Worm (Caenorhabditis elegans) whole organism, young adult: Measurements from ENCODE around the gene clec-85.
A peak's percentile ranks its signal among the peaks of the same experiment; 100 is the strongest.

ENCODE experiments used
- B0336.3 ChIP-seq: fragments of 200-800 bp; sonication (Bioruptor generic); IDR thresholded peaks from 2 replicates; pipeline ENCODE4 v1.3.6; 2022; ENCODE audit warnings: missing genetic modification characterization, missing compliant biosample characterization
- C17E4.6 ChIP-seq: fragments of 200-800 bp; sonication (Bioruptor generic); IDR thresholded peaks from 2 replicates; pipeline ENCODE4 v1.3.6; 2022; ENCODE audit warnings: missing genetic modification reagents, missing genetic modification characterization, missing compliant biosample characterization
- D2030.7 ChIP-seq: fragments of 200-800 bp; sonication (Bioruptor generic); IDR thresholded peaks from 2 replicates; pipeline ENCODE4 v1.3.6; 2022; ENCODE audit warnings: missing genetic modification reagents, missing genetic modification characterization, missing compliant biosample characterization
- F33H1.4 ChIP-seq: fragments of 200-800 bp; sonication (Bioruptor generic); IDR thresholded peaks from 2 replicates; pipeline ENCODE4 v1.3.6; 2022; ENCODE audit warnings: missing genetic modification reagents, missing genetic modification characterization, missing compliant biosample characterization
- F49E8.2 ChIP-seq: sonication (generic microtip); optimal IDR thresholded peaks from 3 replicates; lab custom pipeline; 2017; ENCODE audit warnings: missing genetic modification characterization, mild to moderate bottlenecking, missing compliant biosample characterization, antibody characterized with exemption, moderate library complexity; ENCODE audit not compliant: insufficient read depth
- F52B5.7 ChIP-seq: sonication (generic microtip); optimal IDR thresholded peaks from 2 replicates; lab custom pipeline; 2016; ENCODE audit warnings: mild to moderate bottlenecking, missing genetic modification characterization, missing compliant biosample characterization
- F57C9.4 ChIP-seq: sonication (generic microtip); optimal IDR thresholded peaks from 2 replicates; lab custom pipeline; 2017; ENCODE audit warnings: mild to moderate bottlenecking, missing genetic modification characterization, missing compliant biosample characterization
- K12H6.12 ChIP-seq: fragments of 200-800 bp; sonication (Bioruptor generic); optimal IDR thresholded peaks from 2 replicates; lab custom pipeline; 2018; ENCODE audit warnings: mild to moderate bottlenecking, missing genetic modification characterization, missing compliant biosample characterization
- T07F8.4 ChIP-seq: sonication (generic microtip); optimal IDR thresholded peaks from 2 replicates; lab custom pipeline; 2016; ENCODE audit warnings: mild to moderate bottlenecking, missing genetic modification characterization, moderate library complexity, missing compliant biosample characterization
- Y53G8AR.9 ChIP-seq: fragments of 200-800 bp; sonication (Bioruptor generic); conservative IDR thresholded peaks from 2 replicates; pipeline ENCODE4 v1.3.6; 2022; ENCODE audit warnings: missing genetic modification reagents, missing genetic modification characterization, missing compliant biosample characterization
- Y56A3A.18 ChIP-seq: fragments of 200-800 bp; sonication (Bioruptor generic); IDR thresholded peaks from 2 replicates; pipeline ENCODE4 v1.3.6; 2022; ENCODE audit warnings: missing genetic modification reagents, missing genetic modification characterization, missing compliant biosample characterization
- Y79H2A.3 ChIP-seq: fragments of 200-800 bp; sonication (Bioruptor generic); conservative IDR thresholded peaks from 2 replicates; pipeline ENCODE4 v1.3.6; 2022; ENCODE audit warnings: missing genetic modification reagents, missing genetic modification characterization, missing compliant biosample characterization
- Y95B8A.8 ChIP-seq: fragments of 200-800 bp; sonication (Bioruptor generic); IDR thresholded peaks from 2 replicates; pipeline ENCODE4 v1.3.6; 2022; ENCODE audit warnings: missing genetic modification reagents, missing genetic modification characterization, missing compliant biosample characterization
- ama-1 ChIP-seq, 3 experiments: fragments of 150-350 bp in 1 of 3; sonication (generic microtip) in 2 of 3; optimal IDR thresholded peaks; 2 replicates each; lab custom pipeline; 2014 to 2018; ENCODE audit warnings: missing biosample characterization in 2 of 3, missing genetic modification characterization in 2 of 3, missing genetic modification reagents in 2 of 3
- cebp-2 ChIP-seq: fragments of 200-800 bp; sonication (Bioruptor generic); IDR thresholded peaks from 2 replicates; pipeline ENCODE4 v1.3.6; 2022; ENCODE audit warnings: missing genetic modification characterization, missing compliant biosample characterization
- ceh-100 ChIP-seq: fragments of 200-800 bp; sonication (Bioruptor generic); IDR thresholded peaks from 2 replicates; pipeline ENCODE4 v1.3.6; 2022; ENCODE audit warnings: missing genetic modification reagents, missing genetic modification characterization, missing compliant biosample characterization
- ceh-58 ChIP-seq: fragments of 200-800 bp; sonication (Bioruptor generic); IDR thresholded peaks from 2 replicates; pipeline ENCODE4 v1.3.6; 2022; ENCODE audit warnings: missing genetic modification characterization, missing compliant biosample characterization
- dpff-1 ChIP-seq: sonication (generic microtip); optimal IDR thresholded peaks from 2 replicates; lab custom pipeline; 2017; ENCODE audit warnings: mild to moderate bottlenecking, missing genetic modification characterization, missing compliant biosample characterization
- egl-18 ChIP-seq: fragments of 200-800 bp; sonication (Bioruptor generic); IDR thresholded peaks from 2 replicates; pipeline ENCODE4 v1.3.6; 2022; ENCODE audit warnings: missing genetic modification reagents, missing genetic modification characterization, missing compliant biosample characterization
- ekl-4 ChIP-seq: fragments of 200-800 bp; sonication (Bioruptor generic); IDR thresholded peaks from 2 replicates; pipeline ENCODE4 v1.3.6; 2022; ENCODE audit warnings: missing genetic modification reagents, missing genetic modification characterization, missing compliant biosample characterization
- hmg-20 ChIP-seq: fragments of 200-800 bp; sonication (Bioruptor generic); IDR thresholded peaks from 2 replicates; pipeline ENCODE4 v1.3.6; 2022; ENCODE audit warnings: missing genetic modification reagents, missing genetic modification characterization, missing compliant biosample characterization
- hsf-1 ChIP-seq: fragments of 200-800 bp; sonication (Bioruptor generic); IDR thresholded peaks from 2 replicates; pipeline ENCODE4 v1.3.6; 2022; ENCODE audit warnings: missing genetic modification reagents, missing genetic modification characterization, missing compliant biosample characterization
- lag-1 ChIP-seq: fragments of 200-800 bp; sonication (Bioruptor generic); IDR thresholded peaks from 2 replicates; pipeline ENCODE4 v1.3.6; 2022; ENCODE audit warnings: missing genetic modification reagents, missing genetic modification characterization, missing compliant biosample characterization
- lin-26 ChIP-seq: fragments of 200-800 bp; sonication (Bioruptor generic); IDR thresholded peaks from 2 replicates; pipeline ENCODE4 v1.3.6; 2022; ENCODE audit warnings: missing genetic modification reagents, missing genetic modification characterization, missing compliant biosample characterization
- lin-54 ChIP-seq: fragments of 200-800 bp; sonication (Bioruptor generic); optimal IDR thresholded peaks from 2 replicates; lab custom pipeline; 2018; ENCODE audit warnings: mild to moderate bottlenecking, missing genetic modification characterization, missing compliant biosample characterization
- madf-3 ChIP-seq: fragments of 200-800 bp; sonication (Bioruptor generic); IDR thresholded peaks from 2 replicates; pipeline ENCODE4 v1.3.6; 2022; ENCODE audit warnings: missing genetic modification reagents, missing genetic modification characterization, missing compliant biosample characterization
- madf-6 ChIP-seq: fragments of 200-800 bp; sonication (Bioruptor generic); IDR thresholded peaks from 2 replicates; pipeline ENCODE4 v1.3.6; 2022; ENCODE audit warnings: missing genetic modification reagents, missing genetic modification characterization, missing compliant biosample characterization
- rcor-1 ChIP-seq: fragments of 200-800 bp; sonication (Bioruptor generic); IDR thresholded peaks from 2 replicates; pipeline ENCODE4 v1.3.6; 2022; ENCODE audit warnings: missing genetic modification reagents, missing genetic modification characterization, missing compliant biosample characterization
- rec-8 ChIP-seq, 2 experiments: sonication (generic microtip); optimal IDR thresholded peaks; 2 replicates each; lab custom pipeline; 2016; ENCODE audit warnings: mild to moderate bottlenecking in 2 of 2, missing genetic modification characterization in 2 of 2, missing genetic modification reagents in 2 of 2, missing genotype in 2 of 2, missing biosample characterization in 1 of 2, missing compliant biosample characterization in 1 of 2, moderate library complexity in 1 of 2
- repo-1 ChIP-seq: sonication (generic microtip); optimal IDR thresholded peaks from 2 replicates; lab custom pipeline; 2017; ENCODE audit warnings: mild to moderate bottlenecking, missing genetic modification characterization, missing compliant biosample characterization
- tlf-1 ChIP-seq: fragments of 200-800 bp; sonication (Bioruptor generic); optimal IDR thresholded peaks from 2 replicates; lab custom pipeline; 2018; ENCODE audit warnings: mild to moderate bottlenecking, missing genetic modification characterization, missing compliant biosample characterization
- ztf-25 ChIP-seq: fragments of 200-800 bp; sonication (Bioruptor generic); IDR thresholded peaks from 2 replicates; pipeline ENCODE4 v1.3.6; 2022; ENCODE audit warnings: missing genetic modification reagents, missing genetic modification characterization, missing compliant biosample characterization

Gene clec-85

DNA sequence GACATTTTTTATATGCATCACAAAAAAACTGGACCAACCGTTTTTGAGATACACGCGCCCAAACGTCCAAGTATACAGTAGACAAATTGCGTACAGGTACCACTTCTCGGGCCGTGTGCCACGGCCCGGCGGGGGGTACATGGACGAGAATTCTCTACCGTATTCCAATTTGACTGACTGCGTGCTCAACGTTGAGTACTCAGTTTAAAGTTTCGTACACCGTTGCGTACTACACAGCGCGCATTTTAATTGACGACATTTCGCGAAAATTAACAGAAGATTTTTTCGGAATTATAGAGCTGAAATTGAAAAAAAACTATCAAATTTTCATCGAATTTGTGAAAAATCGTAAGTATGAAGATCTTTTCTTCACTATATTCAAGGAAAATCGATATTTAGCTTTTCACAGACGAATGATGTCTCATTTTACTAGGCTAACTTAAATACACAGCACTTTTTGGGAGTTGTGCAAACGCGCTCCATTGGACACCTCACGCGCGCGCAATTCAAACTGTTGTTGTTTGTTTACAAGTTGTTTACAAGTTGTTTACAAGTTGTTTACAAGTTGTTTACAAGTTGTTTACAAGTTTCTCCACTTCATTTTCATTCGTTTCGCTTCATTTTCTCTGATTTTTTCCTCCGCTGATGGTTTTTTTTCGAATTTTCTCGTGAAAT lies 45.4 kb downstream of the clec-85 start (continued):
- TF ChIP-seq tlf-1 (GFP tag; lab: Kevin White, UChicago), result peak; percentile 20

- TF ChIP-seq Y53G8AR.9 (GFP tag; lab: Robert Waterston, UW) (peak; percentile 18; the same call in 1 of the 2 replicates), ama-1 (optimal IDR thresholded peaks at IDR 0.05; lab: Kevin White, UChicago) (no peak), ama-1 (GFP tag; optimal IDR thresholded peaks at IDR 0.05; lab: Kevin White, UChicago) (no peak), F33H1.4 (GFP tag; lab: Robert Waterston, UW) (no peak), T07F8.4 (tag; lab: Kevin White, UChicago) (no peak), F52B5.7 (tag; lab: Kevin White, UChicago) (no peak), rec-8 (tag; optimal IDR thresholded peaks at IDR 0.05; lab: Kevin White, UChicago) (no peak), hsf-1 (GFP tag; lab: Robert Waterston, UW) (peak; percentile 58; the same call in 1 of the 2 replicates), ceh-58 (GFP tag; lab: Robert Waterston, UW) (no peak), madf-3 (0 out of 2 replicates have a peak, but pooled peaks have one; percentile 55), K12H6.12 (tag; lab: Kevin White, UChicago) (no peak), madf-6 (GFP tag; lab: Robert Waterston, UW) (peak; percentile 36; the same call in 1 of the 2 replicates), ztf-25 (GFP tag; lab: Robert Waterston, UW) (0 out of 2 replicates have a peak, but pooled peaks have one; percentile 35), egl-18 (no peak), repo-1 (no peak), cebp-2 (no peak), hmg-20 (no peak), F57C9.4 (no peak), lag-1 (GFP tag; lab: Robert Waterston, UW) (no peak), ekl-4 (GFP tag; lab: Robert Waterston, UW) (peak; percentile 41; the same call in 1 of the 2 replicates), Y79H2A.3 (GFP tag; lab: Robert Waterston, UW) (peak; percentile 95), ceh-100 (no peak), D2030.7 (GFP tag; lab: Robert Waterston, UW) (0 out of 2 replicates have a peak, but pooled peaks have one; percentile 18), lin-54 (GFP tag; lab: Kevin White, UChicago) (no peak), Y56A3A.18 (GFP tag; lab: Robert Waterston, UW) (no peak), lin-26 (GFP tag; lab: Robert Waterston, UW) (0 out of 2 replicates have a peak, but pooled peaks have one; percentile 13), C17E4.6 (GFP tag; lab: Robert Waterston, UW) (0 out of 2 replicates have a peak, but pooled peaks have one; percentile 26), rcor-1 (GFP tag; lab: Robert Waterston, UW) (peak; percentile 19; the same call in 1 of the 2 replicates), B0336.3 (GFP tag; lab: Robert Waterston, UW) (no peak), dpff-1 (tag; lab: Kevin White, UChicago) (no peak), F49E8.2 (tag; lab: Kevin White, UChicago) (peak; percentile 35)
- TF ChIP-seq, all 124 proteins: peak for 12
Measured at ce11 chrIV:2897644-2898160, 47.0 kb downstream of the clec-85 start, which contains the start of gene Y54G2A.36. Gene Y54G2A.36, plus strand, starts transcription at chrIV:2897694.

- TF ChIP-seq Y79H2A.3 (GFP tag; lab: Robert Waterston, UW) (peak; percentile 66; the same call in 1 of the 2 replicates), D2030.7 (GFP tag; lab: Robert Waterston, UW) (peak; percentile 52; the same call in 1 of the 2 replicates), Y95B8A.8 (0 out of 2 replicates have a peak, but pooled peaks have one; percentile 14)
Measured at ce11 chrIV:2901463-2901862, 50.8 kb downstream of the clec-85 start.
